Worm (Caenorhabditis elegans) whole organism, early embryonic: ENCODE data around the gene F58E6.11.
A peak's percentile ranks its signal among the peaks of the same experiment; 100 is the strongest.

Experiments used
- B0310.2 ChIP-seq: sonication (generic microtip); optimal IDR thresholded peaks from 2 replicates; lab custom pipeline; 2016; ENCODE audit warnings: mild to moderate bottlenecking, missing genetic modification characterization, missing compliant biosample characterization
- F13C5.2 ChIP-seq: sonication (generic microtip); optimal IDR thresholded peaks from 2 replicates; lab custom pipeline; 2017; ENCODE audit warnings: mild to moderate bottlenecking, missing genetic modification characterization, inconsistent platforms, missing compliant biosample characterization
- aly-1 ChIP-seq: sonication (generic microtip); optimal IDR thresholded peaks from 2 replicates; lab custom pipeline; 2016; ENCODE audit warnings: missing genetic modification characterization, missing compliant biosample characterization
- ama-1 ChIP-seq: fragments of 150-350 bp; optimal IDR thresholded peaks from 2 replicates; lab custom pipeline; 2014
- ceh-13 ChIP-seq: fragments of 200-800 bp; sonication (Bioruptor generic); optimal IDR thresholded peaks from 2 replicates; lab custom pipeline; 2018; ENCODE audit warnings: mild to moderate bottlenecking, missing genetic modification characterization, missing compliant biosample characterization
- ceh-36 ChIP-seq: sonication (generic microtip); optimal IDR thresholded peaks from 2 replicates; lab custom pipeline; 2016; ENCODE audit warnings: missing genetic modification characterization, inconsistent platforms, missing compliant biosample characterization
- ets-7 ChIP-seq: sonication (generic microtip); optimal IDR thresholded peaks from 2 replicates; lab custom pipeline; 2016; ENCODE audit warnings: missing genotype, missing genetic modification characterization, missing compliant biosample characterization
- flt-1 ChIP-seq: fragments of 200-800 bp; sonication (Bioruptor generic); IDR thresholded peaks from 2 replicates; pipeline ENCODE4 v1.3.6; 2022; ENCODE audit warnings: missing genetic modification characterization, missing compliant biosample characterization
- hmbx-1 ChIP-seq: sonication (generic microtip); optimal IDR thresholded peaks from 2 replicates; lab custom pipeline; 2016; ENCODE audit warnings: mild to moderate bottlenecking, missing genetic modification characterization, missing compliant biosample characterization
- hmg-4 ChIP-seq: fragments of 200-800 bp; sonication (Bioruptor generic); optimal IDR thresholded peaks from 2 replicates; lab custom pipeline; 2018; ENCODE audit warnings: mild to moderate bottlenecking, missing genetic modification characterization, missing compliant biosample characterization
- hnd-1 ChIP-seq: sonication (generic microtip); optimal IDR thresholded peaks from 2 replicates; lab custom pipeline; 2016; ENCODE audit warnings: missing genetic modification characterization, missing compliant biosample characterization
- pes-1 ChIP-seq: fragments of 200-800 bp; sonication (Bioruptor generic); IDR thresholded peaks from 2 replicates; pipeline ENCODE4 v1.3.6; 2022; ENCODE audit warnings: missing genetic modification reagents, missing genetic modification characterization, missing compliant biosample characterization
- scrt-1 ChIP-seq: fragments of 200-800 bp; sonication (Bioruptor generic); IDR thresholded peaks from 2 replicates; pipeline ENCODE4 v1.3.6; 2022; ENCODE audit warnings: missing genetic modification characterization, missing compliant biosample characterization
- sea-1 ChIP-seq: fragments of 200-800 bp; sonication (Bioruptor generic); conservative IDR thresholded peaks from 2 replicates; pipeline ENCODE4 v1.3.6; 2022; ENCODE audit warnings: missing genetic modification characterization, missing compliant biosample characterization
- tbx-11 ChIP-seq: fragments of 200-800 bp; sonication (Bioruptor generic); IDR thresholded peaks from 2 replicates; pipeline ENCODE4 v1.3.6; 2022; ENCODE audit warnings: missing genetic modification characterization, missing compliant biosample characterization
- tbx-37 ChIP-seq: fragments of 200-800 bp; sonication (Bioruptor generic); conservative IDR thresholded peaks from 2 replicates; pipeline ENCODE4 v1.3.6; 2022; ENCODE audit warnings: missing genetic modification reagents, missing genetic modification characterization, missing compliant biosample characterization
- tra-4 ChIP-seq: sonication (generic microtip); optimal IDR thresholded peaks from 2 replicates; lab custom pipeline; 2017; ENCODE audit warnings: missing genetic modification characterization, missing compliant biosample characterization

Gene F58E6.11

ce11 chrV:9731852-9732251 lies 25.9 kb downstream of the F58E6.11 start:
- no peak for TF ChIP-seq scrt-1 (GFP tag; lab: Robert Waterston, UW)
- TF ChIP-seq ceh-13 (GFP tag; lab: Kevin White, UChicago), result no peak
- no peak for TF ChIP-seq tbx-11
- TF ChIP-seq sea-1 (GFP tag; lab: Robert Waterston, UW), result no peak
- no peak for TF ChIP-seq ama-1 (lab: Kevin White, UChicago)
- TF ChIP-seq pes-1 (GFP tag; lab: Robert Waterston, UW), result no peak
- TF ChIP-seq aly-1 (tag; lab: Kevin White, UChicago), result no peak
- no peak for TF ChIP-seq flt-1 (GFP tag; lab: Robert Waterston, UW)
- TF ChIP-seq hnd-1 (tag; lab: Kevin White, UChicago), result no peak
- TF ChIP-seq tbx-37, result no peak
- no peak for TF ChIP-seq F13C5.2 (tag; lab: Kevin White, UChicago)
- TF ChIP-seq hmbx-1 (tag; lab: Kevin White, UChicago), result no peak
- TF ChIP-seq ceh-36 (tag; lab: Kevin White, UChicago), result no peak
- TF ChIP-seq hmg-4, result no peak
- no peak for TF ChIP-seq ets-7 (tag; lab: Kevin White, UChicago)
- no peak for TF ChIP-seq B0310.2 (tag; lab: Kevin White, UChicago)
- no peak for TF ChIP-seq tra-4

ce11 chrV:9730743-9731706 lies 26.8 kb downstream of the F58E6.11 start:
- TF ChIP-seq hmbx-1 (tag; lab: Kevin White, UChicago) (no peak), F13C5.2 (tag; lab: Kevin White, UChicago) (peak; percentile 46), ceh-13 (GFP tag; lab: Kevin White, UChicago) (no peak), tbx-37 (0 out of 2 replicates have a peak, but pooled peaks have one; percentile 13), B0310.2 (tag; lab: Kevin White, UChicago) (peak; percentile 70), ama-1 (lab: Kevin White, UChicago) (peak; percentile 81), sea-1 (GFP tag; lab: Robert Waterston, UW) (peak; percentile 49; the same call in 1 of the 2 replicates), flt-1 (GFP tag; lab: Robert Waterston, UW) (peak; percentile 42; the same call in 1 of the 2 replicates), hmg-4 (peak; percentile 87), ceh-36 (tag; lab: Kevin White, UChicago) (no peak), ets-7 (tag; lab: Kevin White, UChicago) (peak; percentile 16)

DNA sequence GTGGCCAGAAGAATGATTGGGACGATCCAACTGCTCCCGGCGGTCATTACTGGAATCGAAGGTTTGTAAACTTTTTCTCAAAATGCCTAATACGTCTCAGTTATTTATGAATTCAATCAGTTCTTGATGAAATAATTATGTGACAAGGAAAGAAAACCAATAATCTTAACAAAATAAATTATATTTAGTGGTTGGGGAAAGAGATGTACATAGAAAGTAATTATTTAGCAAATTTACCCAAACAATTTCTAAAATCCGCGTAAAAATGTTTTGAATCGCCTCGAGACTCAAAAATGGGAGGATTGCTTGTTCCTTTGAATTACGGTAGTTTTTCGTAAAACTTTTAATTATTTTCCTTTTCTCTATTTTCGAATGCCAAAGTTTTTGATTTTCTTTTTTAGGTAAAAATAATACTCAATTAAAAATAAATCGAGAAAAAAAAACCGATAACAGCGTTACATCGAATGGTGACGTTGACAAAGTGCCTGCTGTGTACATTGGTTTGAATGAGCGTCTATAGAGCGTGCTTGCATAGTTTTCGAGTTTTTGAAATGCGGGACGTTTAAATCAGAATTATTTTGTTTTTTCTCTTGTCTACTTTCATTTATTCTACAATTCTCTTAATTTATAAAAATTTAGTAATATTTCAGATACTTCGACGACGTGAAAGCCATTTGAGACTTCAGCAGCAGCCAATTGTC lies 28.2 kb downstream of the F58E6.11 start, which contains the start of the genes aagr-3 and drap-1:
Gene aagr-3 (minus strand): TSS at position 51 of the 701 bp plus-strand sequence.
Gene drap-1 (plus strand): TSS at position 645 of the 701 bp plus-strand sequence.
- TF ChIP-seq tbx-37 (no peak), sea-1 (GFP tag; lab: Robert Waterston, UW) (no peak), ama-1 (lab: Kevin White, UChicago) (no peak), hmbx-1 (tag; lab: Kevin White, UChicago) (no peak), ets-7 (tag; lab: Kevin White, UChicago) (no peak), pes-1 (GFP tag; lab: Robert Waterston, UW) (no peak)

DNA sequence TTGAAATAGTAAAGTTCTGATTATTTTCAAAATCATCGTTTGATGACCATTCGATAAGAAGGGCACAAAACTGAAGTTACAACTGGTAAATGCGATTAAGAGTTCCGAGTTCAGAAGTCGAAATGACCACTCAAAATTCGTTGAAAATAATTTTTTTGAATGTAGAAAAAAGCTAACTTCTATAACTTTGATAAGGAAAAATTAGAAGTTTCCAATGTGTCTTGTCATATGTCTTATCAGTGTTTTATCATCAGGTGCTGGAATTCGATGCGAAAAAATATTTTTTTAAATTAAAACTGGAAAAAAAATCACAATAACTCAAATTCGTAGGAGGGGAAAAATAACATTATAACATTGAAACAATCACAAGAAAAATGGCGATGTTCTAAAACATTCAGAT lies 32.1 kb downstream of the F58E6.11 start:
- no peak for TF ChIP-seq scrt-1 (GFP tag; lab: Robert Waterston, UW)
- no peak for TF ChIP-seq tbx-11
- TF ChIP-seq hmbx-1 (tag; lab: Kevin White, UChicago), result no peak
- no peak for TF ChIP-seq ets-7 (tag; lab: Kevin White, UChicago)
- no peak for TF ChIP-seq pes-1 (GFP tag; lab: Robert Waterston, UW)
- TF ChIP-seq aly-1 (tag; lab: Kevin White, UChicago), result no peak
- no peak for TF ChIP-seq F13C5.2 (tag; lab: Kevin White, UChicago)
- TF ChIP-seq ceh-13 (GFP tag; lab: Kevin White, UChicago), result no peak
- TF ChIP-seq tra-4, result no peak
- no peak for TF ChIP-seq sea-1 (GFP tag; lab: Robert Waterston, UW)
- TF ChIP-seq flt-1 (GFP tag; lab: Robert Waterston, UW), result no peak
- no peak for TF ChIP-seq hmg-4
- no peak for TF ChIP-seq ama-1 (lab: Kevin White, UChicago)
- no peak for TF ChIP-seq tbx-37
- TF ChIP-seq ceh-36 (tag; lab: Kevin White, UChicago), result no peak
- TF ChIP-seq hnd-1 (tag; lab: Kevin White, UChicago), result no peak

DNA sequence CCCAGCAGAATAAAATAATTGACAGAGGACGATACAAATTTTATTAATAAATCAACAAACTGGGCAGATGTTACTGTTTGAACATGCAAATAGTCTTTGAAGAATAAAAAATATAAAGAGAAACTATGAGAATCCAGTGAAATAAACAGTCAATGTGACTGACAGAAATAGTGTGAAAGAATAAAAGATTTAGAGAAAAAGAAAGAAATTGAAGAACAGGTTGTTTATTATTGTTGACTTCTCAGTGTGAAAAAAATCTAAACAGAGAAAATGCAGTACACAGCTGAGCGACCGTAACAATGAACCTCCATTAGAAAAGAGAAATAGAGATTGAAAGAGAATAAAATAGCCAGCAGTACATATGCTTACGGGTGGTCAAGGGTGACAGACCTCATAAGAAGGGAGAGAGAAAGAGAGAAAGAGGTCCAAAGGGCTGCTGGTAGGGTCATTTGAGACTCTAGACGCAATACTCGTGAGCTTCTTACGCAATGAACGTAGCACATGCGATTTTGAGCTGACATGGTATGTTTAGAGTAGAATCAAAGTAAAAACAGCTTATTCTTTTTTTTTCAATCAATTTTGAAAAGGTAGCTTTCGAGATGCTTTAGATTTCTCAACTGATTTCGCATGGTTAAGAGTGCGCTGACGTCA lies 33.6 kb downstream of the F58E6.11 start, which contains the start of gene slcr-46.3:
Gene slcr-46.3 (minus strand): TSS at position 86 of the 651 bp plus-strand sequence.
- TF ChIP-seq tbx-37 (no peak), hmbx-1 (tag; lab: Kevin White, UChicago) (no peak), tbx-11 (no peak), F13C5.2 (tag; lab: Kevin White, UChicago) (no peak), sea-1 (GFP tag; lab: Robert Waterston, UW) (no peak), tra-4 (no peak), ets-7 (tag; lab: Kevin White, UChicago) (no peak), pes-1 (GFP tag; lab: Robert Waterston, UW) (no peak), B0310.2 (tag; lab: Kevin White, UChicago) (no peak), flt-1 (GFP tag; lab: Robert Waterston, UW) (no peak), ceh-36 (tag; lab: Kevin White, UChicago) (no peak), ceh-13 (GFP tag; lab: Kevin White, UChicago) (no peak), hnd-1 (tag; lab: Kevin White, UChicago) (no peak), scrt-1 (GFP tag; lab: Robert Waterston, UW) (no peak)
